Worm (Caenorhabditis elegans): Measurements from ENCODE around the gene ruvb-2.

The ruvb-2 gene

DNA sequence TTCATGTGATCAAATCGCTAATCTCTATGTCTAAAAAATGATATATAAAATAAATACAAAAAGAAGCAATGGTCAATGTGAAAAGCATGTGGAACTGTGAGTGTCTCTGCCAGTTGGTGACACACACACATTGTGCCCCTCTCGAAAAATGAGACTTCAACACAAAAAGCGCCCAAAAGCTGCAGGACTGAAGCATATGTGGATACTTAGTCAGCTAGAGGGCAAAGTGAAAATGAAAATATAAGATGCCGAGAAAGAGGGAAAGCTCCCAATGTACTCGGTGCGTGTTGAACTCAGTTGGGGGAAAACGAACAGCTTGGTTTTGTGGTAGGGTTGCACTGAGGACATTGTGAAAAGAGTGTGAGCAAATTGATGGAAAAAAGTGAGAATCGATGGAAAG is 38.0 kb downstream of the ruvb-2 start:
- TF ChIP-seq tbp1 (GFP tag; optimal IDR thresholded peaks at IDR 0.05) (no peak), K12H6.12 (tag; optimal IDR thresholded peaks at IDR 0.05) (peak; percentile 55), sptf-2 (GFP tag; optimal IDR thresholded peaks at IDR 0.05) (no peak), let-607 (tag; optimal IDR thresholded peaks at IDR 0.05) (no peak), zfh-2 (GFP tag; conservative IDR thresholded peaks at IDR 0.05) (peak; percentile 50; the same call in 1 of the 2 replicates), aptf-2 (GFP tag; conservative IDR thresholded peaks at IDR 0.05) (no peak), fkh-3 (tag; optimal IDR thresholded peaks at IDR 0.05) (no peak), repo-1 (tag; optimal IDR thresholded peaks at IDR 0.05) (no peak), ceh-27 (GFP tag; optimal IDR thresholded peaks at IDR 0.05) (peak; percentile 36), nhr-80 (tag; optimal IDR thresholded peaks at IDR 0.05) (no peak), unc-62 (GFP tag; optimal IDR thresholded peaks at IDR 0.05) (no peak), B0035.1 (tag; optimal IDR thresholded peaks at IDR 0.05) (no peak), F49E8.2 (tag; optimal IDR thresholded peaks at IDR 0.05; ENCODE audit: insufficient read depth) (no peak), ztf-26 (tag; optimal IDR thresholded peaks at IDR 0.05) (no peak), hmg-1.2 (GFP tag; IDR thresholded peaks at IDR 0.05) (peak; percentile 22; the same call in 1 of the 2 replicates), K11D2.4 (GFP tag; IDR thresholded peaks at IDR 0.05) (peak; percentile 60; the same call in 1 of the 2 replicates), T07F8.4 (tag; optimal IDR thresholded peaks at IDR 0.05) (no peak), madf-8 (GFP tag; conservative IDR thresholded peaks at IDR 0.05) (no peak), somi-1 (GFP tag; optimal IDR thresholded peaks at IDR 0.05) (peak; percentile 18), C06A6.2 (GFP tag; conservative IDR thresholded peaks at IDR 0.05) (0 out of 2 replicates have a peak, but pooled peaks have one; percentile 21), mcd-1 (GFP tag; IDR thresholded peaks at IDR 0.05) (no peak), attf-5 (GFP tag; optimal IDR thresholded peaks at IDR 0.05) (peak; percentile 28), tlf-1 (GFP tag; optimal IDR thresholded peaks at IDR 0.05) (no peak), ceh-58 (GFP tag; IDR thresholded peaks at IDR 0.05) (no peak), lin-40 (tag; optimal IDR thresholded peaks at IDR 0.05) (peak; percentile 23), attf-6 (GFP tag; IDR thresholded peaks at IDR 0.05) (no peak), cebp-1 (GFP tag; IDR thresholded peaks at IDR 0.05) (no peak), cebp-1 (tag; optimal IDR thresholded peaks at IDR 0.05) (peak; percentile 55)

DNA sequence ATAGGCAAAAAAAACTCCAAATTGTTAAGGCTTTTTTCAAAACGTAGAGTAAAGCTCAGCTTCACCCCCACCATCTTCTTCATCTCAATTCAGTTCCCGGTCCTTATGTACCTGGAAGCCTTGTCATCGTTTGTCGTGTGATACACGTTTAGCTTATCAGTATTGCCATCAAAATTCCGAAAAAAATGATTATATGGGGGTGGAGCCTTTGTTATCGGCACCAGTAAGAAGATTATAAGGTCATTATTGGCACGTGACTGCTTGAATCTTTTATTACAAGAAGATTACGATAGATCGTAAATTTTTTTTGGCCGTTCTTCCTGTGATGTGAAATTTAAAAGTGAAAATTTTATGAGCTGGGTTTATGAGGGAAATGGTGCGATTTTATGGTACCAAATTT is 38.8 kb downstream of the ruvb-2 start:
- TF ChIP-seq egl-44 (GFP tag; IDR thresholded peaks at IDR 0.05) (0 out of 2 replicates have a peak, but pooled peaks have one; percentile 13), B0035.1 (tag; optimal IDR thresholded peaks at IDR 0.05) (no peak), cebp-1 (GFP tag; IDR thresholded peaks at IDR 0.05) (no peak), cebp-1 (tag; optimal IDR thresholded peaks at IDR 0.05) (peak; percentile 27), atf-7 (tag; optimal IDR thresholded peaks at IDR 0.05) (peak; percentile 71), egrh-3 (GFP tag; IDR thresholded peaks at IDR 0.05) (no peak), akir-1 (GFP tag; optimal IDR thresholded peaks at IDR 0.05) (no peak), Y56A3A.18 (GFP tag; IDR thresholded peaks at IDR 0.05) (0 out of 2 replicates have a peak, but pooled peaks have one; percentile 42), nhr-80 (tag; optimal IDR thresholded peaks at IDR 0.05) (peak; percentile 81), zfh-2 (GFP tag; conservative IDR thresholded peaks at IDR 0.05) (no peak), ets-4 (GFP tag; optimal IDR thresholded peaks at IDR 0.05) (peak; percentile 49), ztf-22 (GFP tag; optimal IDR thresholded peaks at IDR 0.05) (peak; percentile 75), nfyb-1 (GFP tag; IDR thresholded peaks at IDR 0.05) (0 out of 2 replicates have a peak, but pooled peaks have one; percentile 47), let-607 (tag; optimal IDR thresholded peaks at IDR 0.05) (peak in 1 of 2 experiments; percentile 55), tbp1 (GFP tag; optimal IDR thresholded peaks at IDR 0.05) (peak; percentile 17), tlf-1 (GFP tag; optimal IDR thresholded peaks at IDR 0.05) (peak; percentile 8), unc-62 (GFP tag; optimal IDR thresholded peaks at IDR 0.05) (peak; percentile 16)
